Worm (Caenorhabditis elegans) whole organism, L1 larva: Measurements from ENCODE around the gene tag-335.
"Not testable (repeated sequence)": the region's sequence is repeated elsewhere in the genome, so short reads cannot be mapped to it uniquely, and the experiment has no call there.

Experiments used
- C16A3.4 ChIP-seq: fragments of 150-350 bp; optimal IDR thresholded peaks from 2 replicates; lab custom pipeline; 2014; ENCODE audit warnings: missing biosample characterization, missing genetic modification characterization
- Y116A8C.19 ChIP-seq: sonication (generic microtip); optimal IDR thresholded peaks from 2 replicates; lab custom pipeline; 2016; ENCODE audit warnings: missing compliant biosample characterization, missing genetic modification characterization, borderline replicate concordance
- aha-1 ChIP-seq: fragments of 150-350 bp; optimal IDR thresholded peaks from 2 replicates; lab custom pipeline; 2014; ENCODE audit warnings: missing biosample characterization, missing genetic modification characterization
- alr-1 ChIP-seq: fragments of 200-800 bp; sonication (Bioruptor generic); optimal IDR thresholded peaks from 2 replicates; lab custom pipeline; 2018; ENCODE audit warnings: borderline replicate concordance, mild to moderate bottlenecking, missing genetic modification characterization, missing compliant biosample characterization
- ama-1 ChIP-seq: fragments of 150-350 bp; optimal IDR thresholded peaks from 2 replicates; lab custom pipeline; 2014
- blmp-1 ChIP-seq: fragments of 150-350 bp; optimal IDR thresholded peaks from 2 replicates; lab custom pipeline; 2014; ENCODE audit warnings: missing biosample characterization, missing genetic modification characterization
- ceh-63 ChIP-seq: fragments of 200-800 bp; sonication (Bioruptor generic); optimal IDR thresholded peaks from 2 replicates; lab custom pipeline; 2018; ENCODE audit warnings: mild to moderate bottlenecking, missing genetic modification characterization, missing compliant biosample characterization
- efl-1 ChIP-seq, 4 experiments: fragments of 150-350 bp; optimal IDR thresholded peaks in 3 of 4; peaks in 1 of 4; 1 replicate in 1 of 4; 2 replicates in 3 of 4; lab custom pipeline; 2014; ENCODE audit warnings: missing biosample characterization in 2 of 4, missing genetic modification characterization in 2 of 4, missing genetic modification reagents in 2 of 4
- efl-3 ChIP-seq: fragments of 200-800 bp; sonication (Bioruptor generic); optimal IDR thresholded peaks from 2 replicates; lab custom pipeline; 2018; ENCODE audit warnings: mild to moderate bottlenecking, missing genetic modification characterization, missing compliant biosample characterization
- egl-13 ChIP-seq: sonication (generic microtip); optimal IDR thresholded peaks from 2 replicates; lab custom pipeline; 2016; ENCODE audit warnings: missing genotype, missing genetic modification reagents, missing genetic modification characterization, missing compliant biosample characterization
- egl-27 ChIP-seq, 2 experiments: fragments of 150-350 bp in 1 of 2; sonication (generic microtip); optimal IDR thresholded peaks; 3 replicates each; lab custom pipeline; 2017 to 2018; ENCODE audit warnings: missing biosample characterization in 2 of 2, missing genetic modification characterization in 2 of 2, missing genetic modification reagents in 2 of 2
- elt-2 ChIP-seq: sonication (generic microtip); optimal IDR thresholded peaks from 2 replicates; lab custom pipeline; 2016; ENCODE audit warnings: missing genetic modification characterization, mild to moderate bottlenecking, inconsistent platforms, missing compliant biosample characterization, missing genetic modification reagents
- elt-3 ChIP-seq, 6 experiments: fragments of 150-350 bp in 1 of 6; sonication (generic microtip); optimal IDR thresholded peaks; 2 replicates each; lab custom pipeline; 2017 to 2018; ENCODE audit warnings: missing biosample characterization in 6 of 6, missing genetic modification characterization in 6 of 6, inconsistent platforms in 1 of 6
- fkh-10 ChIP-seq: sonication (generic microtip); optimal IDR thresholded peaks from 2 replicates; lab custom pipeline; 2017; ENCODE audit warnings: missing biosample characterization, missing genetic modification reagents, missing genetic modification characterization
- fkh-4 ChIP-seq: sonication (generic microtip); optimal IDR thresholded peaks from 2 replicates; lab custom pipeline; 2016; ENCODE audit warnings: missing compliant biosample characterization, missing genetic modification characterization, borderline replicate concordance
- fos-1 ChIP-seq: fragments of 150-350 bp; optimal IDR thresholded peaks from 2 replicates; lab custom pipeline; 2014; ENCODE audit warnings: missing biosample characterization, missing genetic modification characterization
- hlh-4 ChIP-seq: sonication (generic microtip); optimal IDR thresholded peaks from 2 replicates; lab custom pipeline; 2016; ENCODE audit warnings: mild to moderate bottlenecking, missing genetic modification characterization, missing compliant biosample characterization
- hpl-2 ChIP-seq: fragments of 150-350 bp; optimal IDR thresholded peaks from 2 replicates; lab custom pipeline; 2014; ENCODE audit warnings: missing biosample characterization, missing genetic modification reagents, missing genetic modification characterization
- lin-14 ChIP-seq: fragments of 200-800 bp; sonication (Bioruptor generic); optimal IDR thresholded peaks from 2 replicates; lab custom pipeline; 2018; ENCODE audit warnings: mild to moderate bottlenecking, missing genetic modification characterization, moderate library complexity, missing compliant biosample characterization
- lin-35 ChIP-seq, 2 experiments: fragments of 150-350 bp; optimal IDR thresholded peaks; 2 replicates each; lab custom pipeline; 2014; ENCODE audit warnings: missing biosample characterization in 2 of 2, missing genetic modification characterization in 2 of 2, missing genetic modification reagents in 2 of 2
- mdl-1 ChIP-seq, 2 experiments: fragments of 150-350 bp; optimal IDR thresholded peaks; 2 replicates each; lab custom pipeline; 2014 to 2017; ENCODE audit warnings: missing biosample characterization in 2 of 2, missing genetic modification characterization in 2 of 2, inconsistent platforms in 1 of 2
- nhr-20 ChIP-seq: sonication (generic microtip); optimal IDR thresholded peaks from 2 replicates; lab custom pipeline; 2016; ENCODE audit warnings: mild to moderate bottlenecking, missing genetic modification characterization, missing compliant biosample characterization
- nhr-28 ChIP-seq: fragments of 150-350 bp; optimal IDR thresholded peaks from 2 replicates; lab custom pipeline; 2014; ENCODE audit warnings: missing biosample characterization, missing genetic modification characterization
- nhr-47 ChIP-seq: sonication (generic microtip); optimal IDR thresholded peaks from 2 replicates; lab custom pipeline; 2016; ENCODE audit warnings: mild to moderate bottlenecking, missing genetic modification characterization, moderate library complexity, missing compliant biosample characterization
- nhr-77 ChIP-seq: fragments of 150-350 bp; optimal IDR thresholded peaks from 2 replicates; lab custom pipeline; 2014; ENCODE audit warnings: missing biosample characterization, missing genetic modification characterization
- pag-3 ChIP-seq: sonication (generic microtip); optimal IDR thresholded peaks from 2 replicates; lab custom pipeline; 2017; ENCODE audit warnings: missing genetic modification characterization, mild to moderate bottlenecking, missing compliant biosample characterization, antibody characterized with exemption, borderline replicate concordance; ENCODE audit not compliant: insufficient read depth
- pax-3 ChIP-seq: fragments of 200-800 bp; sonication (Bioruptor generic); optimal IDR thresholded peaks from 2 replicates; lab custom pipeline; 2018; ENCODE audit warnings: mild to moderate bottlenecking, missing genetic modification characterization, moderate library complexity, missing compliant biosample characterization
- rnt-1 ChIP-seq: sonication (generic microtip); optimal IDR thresholded peaks from 2 replicates; lab custom pipeline; 2016; ENCODE audit warnings: mild to moderate bottlenecking, missing genetic modification characterization, moderate library complexity, missing compliant biosample characterization
- sox-4 ChIP-seq: sonication (generic microtip); optimal IDR thresholded peaks from 2 replicates; lab custom pipeline; 2016; ENCODE audit warnings: missing genetic modification characterization, missing compliant biosample characterization
- sup-37 ChIP-seq: fragments of 200-800 bp; sonication (Bioruptor generic); optimal IDR thresholded peaks from 2 replicates; lab custom pipeline; 2018; ENCODE audit warnings: mild to moderate bottlenecking, missing genetic modification characterization, missing compliant biosample characterization
- tbx-2 ChIP-seq: sonication (generic microtip); optimal IDR thresholded peaks from 2 replicates; lab custom pipeline; 2016; ENCODE audit warnings: missing genetic modification characterization, missing compliant biosample characterization
- tlp-1 ChIP-seq: fragments of 150-350 bp; optimal IDR thresholded peaks from 2 replicates; lab custom pipeline; 2014; ENCODE audit warnings: missing biosample characterization, missing genetic modification characterization
- unc-62 ChIP-seq: fragments of 150-350 bp; optimal IDR thresholded peaks from 2 replicates; lab custom pipeline; 2014; ENCODE audit warnings: missing biosample characterization, missing genetic modification reagents, missing genetic modification characterization
- unc-86 ChIP-seq: sonication (generic microtip); optimal IDR thresholded peaks from 2 replicates; lab custom pipeline; 2016; ENCODE audit warnings: missing genetic modification characterization, missing compliant biosample characterization
- xbp-1 ChIP-seq: sonication (generic microtip); optimal IDR thresholded peaks from 2 replicates; lab custom pipeline; 2016; ENCODE audit warnings: missing genetic modification characterization, missing compliant biosample characterization

The tag-335 gene

ce11 chrIV:12326932-12327331, 48.5 kb upstream of the tag-335 start, which contains the start of gene F19B6.3:
Gene F19B6.3 (plus strand): TSS chrIV:12327232.
- not testable (repeated sequence) for TF ChIP-seq unc-62 (GFP tag; lab: Kevin White, UChicago); sup-37 (GFP tag; lab: Kevin White, UChicago); C16A3.4 (tag; lab: Kevin White, UChicago)
- TF ChIP-seq, all 84 proteins: peak for 0; not testable (repeated sequence) for 84

- TF ChIP-seq nhr-47 (tag; lab: Kevin White, UChicago) (no peak), sox-4 (tag; lab: Kevin White, UChicago) (no peak), aha-1 (no peak), efl-1 (optimal IDR thresholded peaks at IDR 0.05; lab: Kevin White, UChicago) (no peak), efl-1 (GFP tag; optimal IDR thresholded peaks at IDR 0.05 in 1 of 2; lab: Kevin White, UChicago) (peak in 1 of 2 experiments; percentile 33), fkh-10 (GFP tag; lab: Kevin White, UChicago) (no peak), mdl-1 (tag; optimal IDR thresholded peaks at IDR 0.05; lab: Kevin White, UChicago) (no peak), pax-3 (tag; lab: Kevin White, UChicago) (no peak)
Observed at ce11 chrIV:12311597-12311996, 33.2 kb upstream of the tag-335 start, which contains the start of gene oac-58. Gene oac-58 (minus strand): TSS chrIV:12311697.

ce11 chrIV:12307720-12308119, 29.3 kb upstream of the tag-335 start, which contains the start of gene oac-57:
Gene oac-57 (minus strand): TSS chrIV:12307820.
- TF ChIP-seq hlh-4 = no peak
- TF ChIP-seq fkh-4 (tag; lab: Kevin White, UChicago) = no peak
- no peak for TF ChIP-seq egl-27 (tag; optimal IDR thresholded peaks at IDR 0.05; lab: Kevin White, UChicago)
- no peak for TF ChIP-seq lin-14
- TF ChIP-seq ceh-63 (GFP tag; lab: Kevin White, UChicago) = no peak
- no peak for TF ChIP-seq fos-1 (tag; lab: Kevin White, UChicago)
- no peak for TF ChIP-seq blmp-1 (tag; lab: Kevin White, UChicago)
- TF ChIP-seq alr-1 (tag; lab: Kevin White, UChicago) = no peak
- TF ChIP-seq xbp-1 (tag; lab: Kevin White, UChicago) = no peak
- TF ChIP-seq hpl-2 (GFP tag; lab: Kevin White, UChicago) = no peak
- TF ChIP-seq Y116A8C.19 (tag; lab: Kevin White, UChicago) = no peak
- no peak for TF ChIP-seq pag-3 (tag; lab: Kevin White, UChicago)
- TF ChIP-seq ama-1 (lab: Kevin White, UChicago) = no peak
- TF ChIP-seq nhr-28 (tag; lab: Kevin White, UChicago) = no peak
- TF ChIP-seq lin-35 (GFP tag; optimal IDR thresholded peaks at IDR 0.05; lab: Kevin White, UChicago) = no peak
- no peak for TF ChIP-seq rnt-1 (tag; lab: Kevin White, UChicago)
- no peak for TF ChIP-seq tbx-2 (tag; lab: Kevin White, UChicago)
- TF ChIP-seq nhr-47 (tag; lab: Kevin White, UChicago) = no peak
- no peak for TF ChIP-seq efl-3 (GFP tag; lab: Kevin White, UChicago)
- no peak for TF ChIP-seq tlp-1
- TF ChIP-seq, all 84 proteins: peak for 0

ce11 chrIV:12305956-12306355, 27.6 kb upstream of the tag-335 start:
- TF ChIP-seq lin-14 (no peak), nhr-77 (no peak), unc-62 (GFP tag; lab: Kevin White, UChicago) (no peak), nhr-20 (tag; lab: Kevin White, UChicago) (no peak), egl-13 (tag; lab: Kevin White, UChicago) (no peak), elt-3 (tag; optimal IDR thresholded peaks at IDR 0.05; lab: Kevin White, UChicago) (no peak), unc-86 (no peak), elt-2 (peak; percentile 69)
